Fruit fly (Drosophila melanogaster): Measurements from ENCODE around the gene CG7910.

CG7910 gene

DNA sequence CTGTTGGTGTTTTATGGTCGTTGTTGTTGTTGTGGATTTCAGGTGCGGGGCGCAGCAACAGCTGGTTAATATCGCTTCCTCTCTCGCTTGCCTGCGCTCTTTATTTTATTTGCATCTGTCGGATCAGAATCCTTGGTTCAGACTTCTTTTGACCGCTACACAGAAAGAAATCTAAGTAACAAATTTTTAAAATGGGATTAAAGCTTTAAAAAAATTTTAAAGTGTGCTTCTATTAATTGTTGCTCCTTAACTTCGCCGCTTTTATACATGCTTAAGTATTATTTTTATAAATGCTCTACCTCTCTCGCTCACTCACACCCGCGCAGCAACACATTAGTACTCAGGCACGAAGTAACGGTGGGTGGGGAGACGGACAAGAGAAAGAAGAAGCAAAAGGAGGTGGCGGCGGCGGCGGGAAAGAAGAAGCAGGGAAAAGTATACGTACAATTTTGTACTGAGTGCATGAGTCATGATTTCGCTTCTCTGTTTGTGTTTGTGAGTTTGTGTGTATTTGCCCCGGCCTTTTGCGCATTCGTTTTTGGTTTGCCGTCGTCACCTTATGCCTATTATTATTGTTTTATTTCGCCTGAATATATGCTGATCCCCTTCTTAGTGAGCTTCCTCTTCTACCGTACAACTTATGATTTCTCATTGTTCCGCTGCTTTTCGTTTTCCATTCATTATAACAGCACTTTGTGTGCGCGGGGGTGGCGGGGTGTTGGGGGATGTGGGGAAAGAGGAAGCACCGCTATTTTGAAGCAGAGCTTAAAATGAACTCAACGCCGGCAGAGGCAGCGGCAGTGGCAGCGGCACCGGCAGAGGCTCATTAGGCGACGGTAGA, 27.0 kb downstream of the CG7910 start (continued):
- TF ChIP-seq CG13123 (GFP tag; optimal IDR thresholded peaks at IDR 0.05) (peak; percentile 49), Atf6 (GFP tag; IDR thresholded peaks at IDR 0.05) (peak; percentile 80), CG9876 (GFP tag; optimal IDR thresholded peaks at IDR 0.05) (peak; percentile 29), br (optimal IDR thresholded peaks at IDR 0.05) (no peak), CG4424 (GFP tag; optimal IDR thresholded peaks at IDR 0.05) (peak; percentile 68), CG7963 (GFP tag; IDR thresholded peaks at IDR 0.05; ENCODE audit: partially characterized antibody) (no peak), wdn (GFP tag; IDR thresholded peaks at IDR 0.05) (peak; percentile 82), Stat92E (GFP tag; optimal IDR thresholded peaks at IDR 0.05) (no peak), yki (optimal IDR thresholded peaks at IDR 0.05) (no peak), eyg (GFP tag; optimal IDR thresholded peaks at IDR 0.05) (peak; percentile 73), C15 (GFP tag; IDR thresholded peaks at IDR 0.05) (peak; percentile 51; the same call in 1 of the 3 replicates), so (GFP tag; IDR thresholded peaks at IDR 0.05) (peak; percentile 78; the same call in 2 of the 3 replicates), sima (GFP tag; optimal IDR thresholded peaks at IDR 0.05) (peak; percentile 34), Asciz (GFP tag; optimal IDR thresholded peaks at IDR 0.05) (peak; percentile 87), CG3847 (GFP tag; IDR thresholded peaks at IDR 0.05) (peak; percentile 68), pnt (GFP tag; optimal IDR thresholded peaks at IDR 0.05) (peak; percentile 63), Elba2 (GFP tag; optimal IDR thresholded peaks at IDR 0.05) (no peak), sc (optimal IDR thresholded peaks at IDR 0.05) (no peak), sc (GFP tag; optimal IDR thresholded peaks at IDR 0.05) (peak; percentile 54), twi (tag; optimal IDR thresholded peaks at IDR 0.05) (peak; percentile 49), tin (GFP tag; optimal IDR thresholded peaks at IDR 0.05) (peak; percentile 78), crc (GFP tag; optimal IDR thresholded peaks at IDR 0.05) (peak; percentile 69), CG9817 (tag; optimal IDR thresholded peaks at IDR 0.05) (peak; percentile 69), Sin3A (optimal IDR thresholded peaks at IDR 0.05) (no peak), CG15601 (tag; optimal IDR thresholded peaks at IDR 0.05) (peak; percentile 54), CG11696 (GFP tag; IDR thresholded peaks at IDR 0.05) (0 out of 2 replicates have a peak, but pooled peaks have one; percentile 52), Doc3 (GFP tag; IDR thresholded peaks at IDR 0.05; ENCODE audit: partially characterized antibody) (no peak), CG1529 (GFP tag; optimal IDR thresholded peaks at IDR 0.05) (peak; percentile 71), tll (GFP tag; optimal IDR thresholded peaks at IDR 0.05) (peak in 1 of 2 experiments; percentile 19), CG5953 (GFP tag; IDR thresholded peaks at IDR 0.05) (peak; percentile 65), Adf1 (GFP tag; IDR thresholded peaks at IDR 0.05) (peak; percentile 90), CHES-1-like (GFP tag; optimal IDR thresholded peaks at IDR 0.05) (peak; percentile 78), CG11504 (tag; optimal IDR thresholded peaks at IDR 0.05) (peak; percentile 88), CG8281 (tag; optimal IDR thresholded peaks at IDR 0.05) (no peak), Mes4 (GFP tag; optimal IDR thresholded peaks at IDR 0.05) (peak; percentile 47), CG1647 (GFP tag; optimal IDR thresholded peaks at IDR 0.05) (peak; percentile 79), lola (GFP tag; optimal IDR thresholded peaks at IDR 0.05) (peak in 1 of 3 experiments; percentile 74), E2f1 (GFP tag; IDR thresholded peaks at IDR 0.05) (peak; percentile 83), ken (GFP tag; IDR thresholded peaks at IDR 0.05) (peak; percentile 68; the same call in 2 of the 3 replicates), Myb (GFP tag; optimal IDR thresholded peaks at IDR 0.05) (peak; percentile 60), sens-2 (GFP tag; IDR thresholded peaks at IDR 0.05) (peak; percentile 46; the same call in 1 of the 2 replicates), h (optimal IDR thresholded peaks at IDR 0.05) (no peak), nerfin-2 (GFP tag; IDR thresholded peaks at IDR 0.05; ENCODE audit: partially characterized antibody) (no peak), ttk (GFP tag; IDR thresholded peaks at IDR 0.05) (peak; percentile 66), TFAM (GFP tag; optimal IDR thresholded peaks at IDR 0.05) (no peak), CG10321 (GFP tag; IDR thresholded peaks at IDR 0.05) (peak; percentile 53), CG10274 (GFP tag; optimal IDR thresholded peaks at IDR 0.05) (peak; percentile 62), crp (GFP tag; optimal IDR thresholded peaks at IDR 0.05) (peak in 1 of 2 experiments; percentile 42), NK7.1 (GFP tag; optimal IDR thresholded peaks at IDR 0.05) (peak; percentile 55), CG9215 (GFP tag; IDR thresholded peaks at IDR 0.05) (peak; percentile 67)
